Fruit fly (Drosophila melanogaster): Measurements from ENCODE around the gene bif.
A peak's percentile ranks its signal among the peaks of the same experiment; 100 is the strongest.

Gene bif

DNA sequence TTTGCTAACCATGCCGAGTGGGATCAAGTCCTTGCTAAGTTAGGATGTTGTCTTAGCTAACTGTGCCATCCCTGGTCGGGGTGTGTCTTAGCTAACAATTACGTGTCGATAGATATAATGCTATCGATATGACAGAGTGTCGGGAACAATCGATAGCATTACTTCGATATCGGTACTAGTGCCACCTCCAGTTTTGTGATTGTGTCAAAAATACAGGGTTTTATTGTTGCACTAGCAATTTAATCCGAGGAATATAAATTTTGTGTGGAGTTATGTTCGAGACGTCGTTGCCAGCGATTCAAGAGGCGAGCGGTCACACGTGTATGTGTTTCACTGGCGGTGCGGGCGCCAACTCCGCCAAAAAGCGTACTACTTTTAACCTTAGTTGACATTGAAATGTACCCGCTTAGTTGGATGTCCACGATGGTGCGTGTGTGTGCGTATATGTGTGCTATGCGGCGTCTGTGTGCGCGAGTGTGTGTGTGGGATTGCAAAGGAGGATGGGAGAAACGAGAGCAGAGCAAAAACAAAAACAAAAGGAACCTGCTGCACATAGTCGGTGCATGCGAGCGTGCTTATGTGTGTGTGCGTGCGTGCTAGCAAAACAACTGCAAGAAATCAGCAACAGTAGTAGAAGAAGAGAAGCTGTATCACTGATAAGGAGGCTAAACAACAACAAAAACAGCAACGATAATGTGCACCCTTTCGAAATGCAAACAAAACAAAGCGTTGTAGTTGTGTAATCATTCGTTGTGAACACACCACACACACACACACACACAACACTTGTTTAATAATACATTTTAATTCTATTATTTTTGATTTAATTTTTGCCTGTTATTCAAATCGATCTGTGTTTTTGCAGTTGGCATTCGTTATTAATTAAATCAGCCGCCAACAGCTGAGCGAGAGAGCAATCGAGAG is 16.5 kb downstream of the bif start, which contains the start of gene PhKgamma (continued):
- no peak for TF ChIP-seq CG11456 (GFP tag; IDR thresholded peaks at IDR 0.05)
- TF ChIP-seq E2f1 (GFP tag; IDR thresholded peaks at IDR 0.05) = no peak
- TF ChIP-seq CG7357 (GFP tag; IDR thresholded peaks at IDR 0.05) = no peak
- TF ChIP-seq dimm (GFP tag; IDR thresholded peaks at IDR 0.05) = no peak
- TF ChIP-seq Side (GFP tag; optimal IDR thresholded peaks at IDR 0.05) = peak; percentile 2
- TF ChIP-seq CG6813 (GFP tag; optimal IDR thresholded peaks at IDR 0.05) = no peak
- no peak for TF ChIP-seq eve (GFP tag; optimal IDR thresholded peaks at IDR 0.05)
- TF ChIP-seq gcm (GFP tag; optimal IDR thresholded peaks at IDR 0.05) = peak; percentile 55
- TF ChIP-seq CG14667 (GFP tag; IDR thresholded peaks at IDR 0.05) = no peak
- TF ChIP-seq Dref (GFP tag; IDR thresholded peaks at IDR 0.05) = peak; percentile 98
- TF ChIP-seq Atf-2 (GFP tag; optimal IDR thresholded peaks at IDR 0.05) = no peak
- TF ChIP-seq CG6791 (GFP tag; IDR thresholded peaks at IDR 0.05; ENCODE audit: partially characterized antibody) = peak; percentile 96
- TF ChIP-seq salm (tag; optimal IDR thresholded peaks at IDR 0.05) = no peak
- peak; percentile 13 for TF ChIP-seq CG30403 (GFP tag; optimal IDR thresholded peaks at IDR 0.05)
- TF ChIP-seq tup (GFP tag; optimal IDR thresholded peaks at IDR 0.05) = no peak
- no peak for TF ChIP-seq repo (GFP tag; optimal IDR thresholded peaks at IDR 0.05)
- TF ChIP-seq eyg (GFP tag; optimal IDR thresholded peaks at IDR 0.05) = no peak
- TF ChIP-seq Xrp1 (GFP tag; IDR thresholded peaks at IDR 0.05) = no peak
- no peak for TF ChIP-seq schlank (tag; optimal IDR thresholded peaks at IDR 0.05)
- TF ChIP-seq CG6854 (GFP tag; optimal IDR thresholded peaks at IDR 0.05) = peak; percentile 33

DNA sequence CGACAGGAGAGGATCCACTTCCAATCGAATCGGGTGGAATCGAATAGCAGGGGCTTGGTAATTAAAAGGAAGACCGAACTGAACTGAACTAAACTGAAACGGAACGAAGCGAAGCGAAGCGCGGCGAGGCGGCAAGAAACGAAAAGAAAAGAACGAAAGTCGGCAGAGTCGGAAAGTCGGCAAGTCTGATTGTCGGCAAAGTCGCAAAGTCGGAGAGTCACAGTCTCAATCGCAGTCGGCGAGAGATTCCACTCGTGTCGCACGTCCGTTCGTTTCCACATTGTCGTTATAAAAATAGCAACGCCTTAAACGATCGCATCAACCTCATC is 17.1 kb downstream of the bif start:
- TF ChIP-seq bbx (GFP tag; IDR thresholded peaks at IDR 0.05; ENCODE audit: partially characterized antibody) = 0 out of 2 replicates have a peak, but pooled peaks have one; percentile 16
- no peak for TF ChIP-seq Hsf (GFP tag; optimal IDR thresholded peaks at IDR 0.05)
- TF ChIP-seq hkb (optimal IDR thresholded peaks at IDR 0.05) = no peak
- 0 out of 2 replicates have a peak, but pooled peaks have one; percentile 12 for TF ChIP-seq hkb (GFP tag; IDR thresholded peaks at IDR 0.05)
- peak in 1 of 2 experiments; percentile 18 for TF ChIP-seq Trl (optimal IDR thresholded peaks at IDR 0.05)
- TF ChIP-seq Trl (GFP tag; optimal IDR thresholded peaks at IDR 0.05) = no peak
- no peak for TF ChIP-seq Dp (GFP tag; optimal IDR thresholded peaks at IDR 0.05)
- peak; percentile 44 for TF ChIP-seq sens (GFP tag)
- no peak for TF ChIP-seq chn (GFP tag; optimal IDR thresholded peaks at IDR 0.05)
- TF ChIP-seq CG10147 (GFP tag; optimal IDR thresholded peaks at IDR 0.05) = no peak
- TF ChIP-seq pfk (GFP tag; optimal IDR thresholded peaks at IDR 0.05) = peak; percentile 92
- no peak for TF ChIP-seq CG15269 (tag; optimal IDR thresholded peaks at IDR 0.05)
- TF ChIP-seq Deaf1 (tag; optimal IDR thresholded peaks at IDR 0.05) = peak; percentile 88
- peak in 1 of 2 experiments; percentile 4 for TF ChIP-seq tll (GFP tag; optimal IDR thresholded peaks at IDR 0.05)
- no peak for TF ChIP-seq caup (GFP tag; optimal IDR thresholded peaks at IDR 0.05; ENCODE audit: severe bottlenecking)
- TF ChIP-seq Optix (GFP tag; IDR thresholded peaks at IDR 0.05) = no peak
- no peak for TF ChIP-seq CG2875 (GFP tag; optimal IDR thresholded peaks at IDR 0.05)
- TF ChIP-seq CG34422 (GFP tag; IDR thresholded peaks at IDR 0.05) = no peak
- no peak for TF ChIP-seq CG7556 (GFP tag; optimal IDR thresholded peaks at IDR 0.05)
- TF ChIP-seq Ravus (GFP tag; IDR thresholded peaks at IDR 0.05) = no peak
- no peak for TF ChIP-seq CG14014 (GFP tag; IDR thresholded peaks at IDR 0.05)
- TF ChIP-seq CG11085 (GFP tag; IDR thresholded peaks at IDR 0.05) = no peak
- 0 out of 3 replicates have a peak, but pooled peaks have one; percentile 54 for TF ChIP-seq CG2199 (GFP tag; IDR thresholded peaks at IDR 0.05)
- TF ChIP-seq Hmr (GFP tag; optimal IDR thresholded peaks at IDR 0.05) = no peak

Data from whole organism, embryonic.